Fruit fly (Drosophila melanogaster) whole organism, pupa: ENCODE measurements around the gene CG4375.
A peak's percentile ranks its signal among the peaks of the same experiment; 100 is the strongest.

Source experiments
- CG10348 ChIP-seq: fragments of 200-800 bp; sonication (Bioruptor generic); IDR thresholded peaks from 2 replicates; pipeline ENCODE4 v1.3.6; 2022; ENCODE audit warnings: missing biosample characterization, missing genetic modification characterization
- CG13204 ChIP-seq: fragments of 200-800 bp; sonication (Bioruptor generic); optimal IDR thresholded peaks from 2 replicates; lab custom pipeline; 2018; ENCODE audit warnings: missing biosample characterization, mild to moderate bottlenecking, missing genetic modification characterization, moderate library complexity
- CG14655 ChIP-seq: fragments of 200-800 bp; sonication (Bioruptor generic); optimal IDR thresholded peaks from 3 replicates; lab custom pipeline; 2017; ENCODE audit warnings: mild to moderate bottlenecking, missing biosample characterization, missing genetic modification reagents, missing genetic modification characterization
- CG15710 ChIP-seq: fragments of 200-800 bp; sonication (Bioruptor generic); optimal IDR thresholded peaks from 2 replicates; lab custom pipeline; 2018; ENCODE audit warnings: missing biosample characterization, mild to moderate bottlenecking, missing genetic modification characterization, moderate library complexity
- CG17806 ChIP-seq: fragments of 200-800 bp; sonication (Bioruptor generic); optimal IDR thresholded peaks from 2 replicates; lab custom pipeline; 2018; ENCODE audit warnings: missing biosample characterization, mild to moderate bottlenecking, missing genetic modification characterization, moderate library complexity
- CG32121 ChIP-seq: fragments of 200-800 bp; sonication (Bioruptor generic); IDR thresholded peaks from 2 replicates; pipeline ENCODE4 v1.3.6; 2022; ENCODE audit warnings: missing biosample characterization, missing genetic modification characterization
- CG34367 ChIP-seq: fragments of 200-800 bp; sonication (Bioruptor generic); optimal IDR thresholded peaks from 2 replicates; lab custom pipeline; 2018; ENCODE audit warnings: missing biosample characterization, mild to moderate bottlenecking, missing genetic modification characterization
- CG4496 ChIP-seq: fragments of 200-800 bp; sonication (Bioruptor generic); IDR thresholded peaks from 3 replicates; pipeline ENCODE4 v1.3.6; 2022; ENCODE audit warnings: missing biosample characterization, missing genetic modification characterization
- D1 ChIP-seq: fragments of 200-800 bp; sonication (Bioruptor generic); optimal IDR thresholded peaks from 2 replicates; lab custom pipeline; 2018; ENCODE audit warnings: missing biosample characterization, mild to moderate bottlenecking, missing genetic modification characterization, moderate library complexity
- EcR ChIP-seq: fragments of 200-800 bp; sonication (Bioruptor generic); optimal IDR thresholded peaks from 3 replicates; lab custom pipeline; 2019; ENCODE audit warnings: missing biosample characterization, missing genetic modification characterization, mild to moderate bottlenecking, moderate library complexity, missing genetic modification reagents
- Pif1B ChIP-seq: fragments of 200-800 bp; sonication (Bioruptor generic); optimal IDR thresholded peaks from 3 replicates; lab custom pipeline; 2016; ENCODE audit warnings: missing biosample characterization, missing genetic modification characterization
- Snoo ChIP-seq: fragments of 200-800 bp; sonication (Bioruptor generic); optimal IDR thresholded peaks from 3 replicates; lab custom pipeline; 2017; ENCODE audit warnings: missing biosample characterization, mild to moderate bottlenecking, missing genetic modification characterization, inconsistent platforms
- fd96Ca ChIP-seq: fragments of 200-800 bp; sonication (Bioruptor generic); IDR thresholded peaks from 3 replicates; pipeline ENCODE4 v1.3.6; 2022; ENCODE audit warnings: missing biosample characterization, missing genetic modification characterization
- gl ChIP-seq: fragments of 200-800 bp; sonication (Bioruptor generic); optimal IDR thresholded peaks from 2 replicates; lab custom pipeline; 2018; ENCODE audit warnings: missing biosample characterization, mild to moderate bottlenecking, missing genetic modification characterization

- TF ChIP-seq CG4496 (GFP tag; lab: Robert Waterston, UW) (no peak), CG34367 (tag; lab: Kevin White, UChicago) (no peak), CG10348 (GFP tag; lab: Robert Waterston, UW) (no peak), CG13204 (no peak), CG17806 (tag; lab: Kevin White, UChicago) (no peak), CG15710 (tag; lab: Kevin White, UChicago) (no peak), Snoo (no peak), fd96Ca (GFP tag; lab: Robert Waterston, UW) (no peak), CG32121 (GFP tag; lab: Robert Waterston, UW) (0 out of 2 replicates have a peak, but pooled peaks have one; percentile 15), CG14655 (no peak), gl (tag; lab: Kevin White, UChicago) (no peak), EcR (no peak), D1 (tag; lab: Kevin White, UChicago) (no peak), Pif1B (no peak)
These were observed 18.9 kb downstream of the CG4375 start for dm6 chr2L:1007840-1008241.
